Fruit fly (Drosophila melanogaster) whole organism, embryonic: ENCODE measurements around the gene mRpL14.

Experiments used
- B-H2 ChIP-seq: fragments of 200-800 bp; sonication (Bioruptor generic); optimal IDR thresholded peaks from 2 replicates; lab custom pipeline; 2018; ENCODE audit warnings: missing biosample characterization, mild to moderate bottlenecking, missing genetic modification characterization
- CG10147 ChIP-seq: fragments of 200-800 bp; sonication (Bioruptor generic); optimal IDR thresholded peaks from 2 replicates; lab custom pipeline; 2019; ENCODE audit warnings: missing biosample characterization, mild to moderate bottlenecking, missing genetic modification characterization, moderate library complexity
- CG10431 ChIP-seq: fragments of 200-800 bp; sonication (Bioruptor generic); optimal IDR thresholded peaks from 3 replicates; lab custom pipeline; 2018; ENCODE audit warnings: missing biosample characterization, mild to moderate bottlenecking, missing genetic modification characterization
- CG1233 ChIP-seq: fragments of 200-800 bp; sonication (Bioruptor generic); optimal IDR thresholded peaks from 4 replicates; lab custom pipeline; 2018; ENCODE audit warnings: missing biosample characterization, mild to moderate bottlenecking, missing genetic modification characterization
- CG12942 ChIP-seq: fragments of 200-800 bp; sonication (Bioruptor generic); optimal IDR thresholded peaks from 3 replicates; lab custom pipeline; 2016; ENCODE audit warnings: missing biosample characterization, missing genetic modification characterization
- CG16813 ChIP-seq: fragments of 200-800 bp; sonication (Bioruptor generic); IDR thresholded peaks from 3 replicates; pipeline ENCODE4 v1.3.6; 2022; ENCODE audit warnings: missing biosample characterization, missing genetic modification characterization; ENCODE audit not compliant: partially characterized antibody
- CG17328 ChIP-seq: fragments of 200-800 bp; sonication (Bioruptor generic); IDR thresholded peaks from 2 replicates; pipeline ENCODE4 v1.3.6; 2022; ENCODE audit warnings: missing biosample characterization, missing genetic modification characterization
- CG1832 ChIP-seq: fragments of 200-800 bp; sonication (Bioruptor generic); optimal IDR thresholded peaks from 2 replicates; lab custom pipeline; 2017; ENCODE audit warnings: missing biosample characterization, mild to moderate bottlenecking, missing genetic modification characterization, inconsistent platforms
- CG2120 ChIP-seq: fragments of 200-800 bp; sonication (Bioruptor generic); optimal IDR thresholded peaks from 3 replicates; lab custom pipeline; 2016; ENCODE audit warnings: missing biosample characterization, missing genetic modification characterization
- CG2129 ChIP-seq: fragments of 200-800 bp; sonication (Bioruptor generic); IDR thresholded peaks from 2 replicates; pipeline ENCODE4 v1.3.6; 2022; ENCODE audit warnings: missing biosample characterization, missing genetic modification characterization; ENCODE audit not compliant: partially characterized antibody
- CG2202 ChIP-seq: fragments of 200-800 bp; sonication (Bioruptor generic); optimal IDR thresholded peaks from 2 replicates; lab custom pipeline; 2018; ENCODE audit warnings: missing biosample characterization, mild to moderate bottlenecking, missing genetic modification characterization
- CG2875 ChIP-seq: fragments of 200-800 bp; sonication (Bioruptor generic); optimal IDR thresholded peaks from 2 replicates; lab custom pipeline; 2017; ENCODE audit warnings: missing biosample characterization, mild to moderate bottlenecking, missing genetic modification characterization, missing genetic modification reagents
- CG6689 ChIP-seq: fragments of 200-800 bp; sonication (Bioruptor generic); IDR thresholded peaks from 2 replicates; pipeline ENCODE4 v1.3.6; 2022; ENCODE audit warnings: missing biosample characterization, missing genetic modification characterization
- CG7839 ChIP-seq: fragments of 200-800 bp; sonication (Bioruptor generic); optimal IDR thresholded peaks from 3 replicates; lab custom pipeline; 2018; ENCODE audit warnings: missing biosample characterization, mild to moderate bottlenecking, missing genetic modification characterization, moderate library complexity
- CG8290 ChIP-seq, 3 experiments: fragments of 200-800 bp; sonication (Bioruptor generic); optimal IDR thresholded peaks; 2 replicates each; lab custom pipeline; 2016 to 2019; ENCODE audit warnings: missing biosample characterization in 3 of 3, missing genetic modification characterization in 3 of 3, mild to moderate bottlenecking in 2 of 3, moderate library complexity in 1 of 3
- CG8944 ChIP-seq: fragments of 200-800 bp; sonication (Bioruptor generic); optimal IDR thresholded peaks from 3 replicates; lab custom pipeline; 2016; ENCODE audit warnings: missing biosample characterization, missing genetic modification characterization
- CG9876 ChIP-seq: fragments of 200-800 bp; sonication (Bioruptor generic); optimal IDR thresholded peaks from 2 replicates; lab custom pipeline; 2016; ENCODE audit warnings: missing biosample characterization, missing genetic modification characterization
- Chrac-16 ChIP-seq: fragments of 200-800 bp; sonication (Bioruptor generic); optimal IDR thresholded peaks from 3 replicates; lab custom pipeline; 2016; ENCODE audit warnings: missing biosample characterization, missing genetic modification characterization
- Deaf1 ChIP-seq: fragments of 200-800 bp; optimal IDR thresholded peaks from 3 replicates; lab custom pipeline; 2019; ENCODE audit warnings: missing biosample characterization, mild to moderate bottlenecking, missing genetic modification characterization, moderate library complexity
- Dp ChIP-seq: fragments of 200-800 bp; sonication (Bioruptor generic); optimal IDR thresholded peaks from 2 replicates; lab custom pipeline; 2018; ENCODE audit warnings: missing biosample characterization, mild to moderate bottlenecking, missing genetic modification characterization, moderate library complexity
- Dref ChIP-seq: fragments of 200-800 bp; sonication (Bioruptor generic); IDR thresholded peaks from 2 replicates; pipeline ENCODE4 v1.3.6; 2022; ENCODE audit warnings: missing biosample characterization, missing genetic modification characterization
- Elba2 ChIP-seq: fragments of 200-800 bp; sonication (Bioruptor generic); optimal IDR thresholded peaks from 3 replicates; lab custom pipeline; 2016; ENCODE audit warnings: missing biosample characterization, missing genetic modification characterization
- Gug ChIP-seq: fragments of 200-800 bp; sonication (Bioruptor generic); IDR thresholded peaks from 4 replicates; pipeline ENCODE4 v1.3.6; 2022; ENCODE audit warnings: missing biosample characterization, missing genetic modification characterization
- Med ChIP-seq: fragments of 200-800 bp; sonication (Bioruptor generic); peaks from one replicate; lab custom pipeline; 2016; ENCODE audit warnings: missing biosample characterization, missing genetic modification characterization, mild to moderate bottlenecking, inconsistent platforms, moderate library complexity
- Mes4 ChIP-seq: fragments of 200-800 bp; sonication (Bioruptor generic); optimal IDR thresholded peaks from 2 replicates; lab custom pipeline; 2016; ENCODE audit warnings: missing biosample characterization, missing genetic modification characterization
- Nf-YA ChIP-seq: fragments of 200-800 bp; sonication (Bioruptor generic); IDR thresholded peaks from 2 replicates; pipeline ENCODE4 v1.3.6; 2022; ENCODE audit warnings: missing biosample characterization, missing genetic modification characterization
- Nf-YC ChIP-seq: fragments of 200-800 bp; optimal IDR thresholded peaks from 3 replicates; lab custom pipeline; 2019; ENCODE audit warnings: missing biosample characterization, mild to moderate bottlenecking, missing genetic modification characterization, moderate library complexity
- NfI ChIP-seq: fragments of 200-800 bp; sonication (Bioruptor generic); optimal IDR thresholded peaks from 3 replicates; lab custom pipeline; 2018; ENCODE audit warnings: missing biosample characterization, mild to moderate bottlenecking, missing genetic modification characterization, moderate library complexity
- Sry-δ ChIP-seq: fragments of 200-800 bp; sonication (Bioruptor generic); optimal IDR thresholded peaks from 2 replicates; lab custom pipeline; 2016; ENCODE audit warnings: missing biosample characterization, missing genetic modification characterization
- Ssrp ChIP-seq: fragments of 200-800 bp; sonication (Bioruptor generic); optimal IDR thresholded peaks from 2 replicates; lab custom pipeline; 2018; ENCODE audit warnings: missing biosample characterization, mild to moderate bottlenecking, missing genetic modification characterization, moderate library complexity
- bcd ChIP-seq: fragments of 200-800 bp; sonication (Bioruptor generic); optimal IDR thresholded peaks from 2 replicates; lab custom pipeline; 2017; ENCODE audit warnings: missing biosample characterization, mild to moderate bottlenecking, missing genetic modification characterization
- cg ChIP-seq: fragments of 200-800 bp; sonication (Bioruptor generic); optimal IDR thresholded peaks from 3 replicates; lab custom pipeline; 2019; ENCODE audit warnings: missing biosample characterization, mild to moderate bottlenecking, missing genetic modification characterization, moderate library complexity
- crol ChIP-seq: fragments of 200-800 bp; sonication (Bioruptor generic); IDR thresholded peaks from 2 replicates; pipeline ENCODE4 v1.3.6; 2022; ENCODE audit warnings: missing biosample characterization, missing genetic modification characterization
- dysf ChIP-seq: fragments of 200-800 bp; sonication (Bioruptor generic); IDR thresholded peaks from 3 replicates; pipeline ENCODE4 v1.3.6; 2022; ENCODE audit warnings: missing biosample characterization, missing genetic modification characterization
- hth ChIP-seq: fragments of >200 bp; optimal IDR thresholded peaks from 2 replicates; lab custom pipeline; 2017; ENCODE audit warnings: inconsistent platforms
- inv ChIP-seq: fragments of 200-800 bp; sonication (Bioruptor generic); IDR thresholded peaks from 2 replicates; pipeline ENCODE4 v1.3.6; 2022; ENCODE audit warnings: missing biosample characterization, missing genetic modification characterization; ENCODE audit not compliant: partially characterized antibody
- luna ChIP-seq: fragments of 200-800 bp; sonication (Bioruptor generic); optimal IDR thresholded peaks from 2 replicates; lab custom pipeline; 2016; ENCODE audit warnings: missing biosample characterization, missing genetic modification characterization
- maf-S ChIP-seq: fragments of 200-800 bp; sonication (Bioruptor generic); optimal IDR thresholded peaks from 2 replicates; lab custom pipeline; 2016; ENCODE audit warnings: missing biosample characterization, missing genetic modification characterization
- mld ChIP-seq: fragments of 200-800 bp; sonication (Bioruptor generic); IDR thresholded peaks from 3 replicates; pipeline ENCODE4 v1.3.6; 2022; ENCODE audit warnings: missing biosample characterization, missing genetic modification characterization; ENCODE audit not compliant: partially characterized antibody
- pfk ChIP-seq: fragments of 200-800 bp; sonication (Bioruptor generic); optimal IDR thresholded peaks from 2 replicates; lab custom pipeline; 2018; ENCODE audit warnings: missing biosample characterization, mild to moderate bottlenecking, missing genetic modification characterization, moderate library complexity
- pum ChIP-seq: fragments of 200-800 bp; sonication (Bioruptor generic); optimal IDR thresholded peaks from 2 replicates; lab custom pipeline; 2016; ENCODE audit warnings: missing biosample characterization, missing genetic modification characterization
- repo ChIP-seq: fragments of 200-800 bp; sonication (Bioruptor generic); optimal IDR thresholded peaks from 2 replicates; lab custom pipeline; 2016; ENCODE audit warnings: missing biosample characterization, missing genetic modification characterization
- sd ChIP-seq: fragments of 200-800 bp; sonication (Bioruptor generic); optimal IDR thresholded peaks from 3 replicates; lab custom pipeline; 2018; ENCODE audit warnings: missing biosample characterization, mild to moderate bottlenecking, missing genetic modification characterization, moderate library complexity
- shn ChIP-seq: fragments of 200-800 bp; sonication (Bioruptor generic); optimal IDR thresholded peaks from 3 replicates; lab custom pipeline; 2016; ENCODE audit warnings: missing biosample characterization, missing genetic modification characterization
- sim ChIP-seq: fragments of 200-800 bp; sonication (Bioruptor generic); IDR thresholded peaks from 2 replicates; pipeline ENCODE4 v1.3.6; 2022; ENCODE audit warnings: missing biosample characterization, missing genetic modification characterization
- sug ChIP-seq: fragments of 200-800 bp; optimal IDR thresholded peaks from 2 replicates; lab custom pipeline; 2019; ENCODE audit warnings: missing biosample characterization, mild to moderate bottlenecking, missing genetic modification characterization, moderate library complexity
- unpg ChIP-seq: fragments of 200-800 bp; sonication (Bioruptor generic); optimal IDR thresholded peaks from 3 replicates; lab custom pipeline; 2018; ENCODE audit warnings: missing biosample characterization, mild to moderate bottlenecking, missing genetic modification characterization, moderate library complexity
- vvl ChIP-seq: fragments of 200-800 bp; sonication (Bioruptor generic); IDR thresholded peaks from 2 replicates; pipeline ENCODE4 v1.3.6; 2022; ENCODE audit warnings: missing biosample characterization, missing genetic modification characterization
- wek ChIP-seq: fragments of 200-800 bp; sonication (Bioruptor generic); optimal IDR thresholded peaks from 3 replicates; lab custom pipeline; 2018; ENCODE audit warnings: missing biosample characterization, mild to moderate bottlenecking, missing genetic modification characterization, moderate library complexity
- yki ChIP-seq: fragments of >200 bp; optimal IDR thresholded peaks from 3 replicates; lab custom pipeline; 2018

mRpL14 gene

DNA sequence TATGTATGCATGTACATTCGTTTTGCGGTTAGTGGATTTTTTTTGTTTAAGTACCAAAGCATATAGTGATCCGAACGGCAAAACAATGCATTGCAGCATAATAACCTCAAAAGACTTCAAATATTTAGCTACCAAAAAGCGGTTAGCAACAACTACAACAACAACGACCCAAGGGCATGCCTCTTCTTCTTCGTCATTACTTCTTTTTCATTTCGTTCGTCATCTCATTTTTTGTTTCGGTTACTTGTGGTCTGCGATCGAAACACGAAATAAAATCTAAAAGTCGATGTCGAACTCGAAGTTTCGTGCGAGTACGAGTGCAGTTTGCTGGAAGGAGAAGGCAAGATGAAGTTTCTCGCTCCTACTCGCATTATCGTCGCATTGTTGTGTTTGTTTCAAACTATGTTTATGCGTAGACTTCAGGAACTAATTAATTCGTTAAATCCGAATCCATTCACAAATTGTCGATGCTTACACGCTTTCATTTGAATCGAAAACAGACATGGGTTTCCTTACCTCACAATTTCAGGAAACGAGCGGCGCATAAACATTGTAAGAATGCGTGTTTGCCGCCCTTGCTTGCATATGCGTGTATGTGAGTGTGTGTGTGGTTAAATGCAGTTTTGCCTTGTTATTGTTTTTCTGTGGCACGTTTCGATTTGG is 45.6 kb downstream of the mRpL14 start (continued):
- TF ChIP-seq dysf (peak; percentile 66; the same call in 2 of the 3 replicates), Med (peak; percentile 97), mld (GFP tag; lab: Robert Waterston, UW) (no peak), Ssrp (peak; percentile 82), CG17328 (GFP tag; lab: Robert Waterston, UW) (peak; percentile 94), CG2129 (GFP tag; lab: Robert Waterston, UW) (no peak), Nf-YA (peak; percentile 66), Mes4 (peak; percentile 88), CG8944 (GFP tag; lab: Kevin White, UChicago) (peak; percentile 70), CG2202 (peak; percentile 87), pfk (GFP tag; lab: Kevin White, UChicago) (no peak), CG10147 (peak; percentile 14), yki (lab: Kevin White, UChicago) (peak; percentile 11), CG6689 (peak; percentile 90), cg (GFP tag; lab: Kevin White, UChicago) (peak; percentile 82), B-H2 (GFP tag; lab: Kevin White, UChicago) (no peak), shn (GFP tag; lab: Kevin White, UChicago) (peak; percentile 75), CG9876 (GFP tag; lab: Kevin White, UChicago) (peak; percentile 40), Nf-YC (tag; lab: Kevin White, UChicago) (no peak), CG2120 (GFP tag; lab: Kevin White, UChicago) (no peak), crol (peak; percentile 61), repo (GFP tag; lab: Kevin White, UChicago) (peak; percentile 65), sug (tag; lab: Kevin White, UChicago) (no peak), Gug (GFP tag; lab: Robert Waterston, UW) (peak; percentile 54; the same call in 2 of the 4 replicates), sim (GFP tag; lab: Robert Waterston, UW) (peak; percentile 73), CG2875 (peak; percentile 77), Sry-δ (GFP tag; lab: Kevin White, UChicago) (peak; percentile 34), vvl (peak; percentile 94), Dref (GFP tag; lab: Robert Waterston, UW) (no peak), CG12942 (GFP tag; lab: Kevin White, UChicago) (peak; percentile 71), CG8290 (GFP tag; optimal IDR thresholded peaks at IDR 0.05; lab: Kevin White, UChicago) (peak; percentile 77), CG8290 (tag; optimal IDR thresholded peaks at IDR 0.05; lab: Kevin White, UChicago) (peak; percentile 54 to 75), NfI (GFP tag; lab: Kevin White, UChicago) (peak; percentile 74), unpg (peak; percentile 89), Chrac-16 (GFP tag; lab: Kevin White, UChicago) (peak; percentile 70), CG7839 (tag; lab: Kevin White, UChicago) (peak; percentile 80), maf-S (GFP tag; lab: Kevin White, UChicago) (peak; percentile 70), CG1832 (no peak), hth (lab: Kevin White, UChicago) (no peak), CG16813 (GFP tag; lab: Robert Waterston, UW) (no peak), sd (tag; lab: Kevin White, UChicago) (peak; percentile 77), Elba2 (GFP tag; lab: Kevin White, UChicago) (no peak), bcd (peak; percentile 58), Deaf1 (peak; percentile 69), wek (GFP tag; lab: Kevin White, UChicago) (peak; percentile 73), CG10431 (GFP tag; lab: Kevin White, UChicago) (peak; percentile 55), luna (no peak), inv (no peak), CG1233 (GFP tag; lab: Kevin White, UChicago) (peak; percentile 60), pum (GFP tag; lab: Kevin White, UChicago) (peak; percentile 77), Dp (GFP tag; lab: Kevin White, UChicago) (no peak)
